Worm (Caenorhabditis elegans): ENCODE measurements around the gene C44B7.7.

- TF ChIP-seq elt-1 (tag; optimal IDR thresholded peaks at IDR 0.05; ENCODE audit: borderline replicate concordance, insufficient read depth) (no peak), snpc-4 (tag; optimal IDR thresholded peaks at IDR 0.05) (no peak), ceh-39 (tag; optimal IDR thresholded peaks at IDR 0.05) (no peak), nhr-76 (tag; optimal IDR thresholded peaks at IDR 0.05) (no peak), mls-2 (tag; optimal IDR thresholded peaks at IDR 0.05) (no peak), ham-2 (GFP tag; optimal IDR thresholded peaks at IDR 0.05) (no peak), ztf-11 (tag; optimal IDR thresholded peaks at IDR 0.05) (no peak), elt-3 (tag; optimal IDR thresholded peaks at IDR 0.05) (no peak), unc-62 (GFP tag; optimal IDR thresholded peaks at IDR 0.05) (no peak), nhr-28 (tag; optimal IDR thresholded peaks at IDR 0.05) (no peak), lin-13 (tag; optimal IDR thresholded peaks at IDR 0.05) (no peak), unc-39 (tag; optimal IDR thresholded peaks at IDR 0.05) (no peak), lsy-2 (tag; optimal IDR thresholded peaks at IDR 0.05) (no peak)
These were observed 11.9 kb upstream of the C44B7.7 start for ce11 chrII:6891838-6892237.

All from whole organism, mixed stage, embryonic.